Worm (Caenorhabditis elegans) whole organism, L4/young adult: ENCODE results near the gene K02D10.2.

Experiments
- W03F9.2 ChIP-seq: fragments of 150-350 bp; optimal IDR thresholded peaks from 2 replicates; lab custom pipeline; 2014; ENCODE audit warnings: missing biosample characterization, missing genetic modification characterization
- dao-5 ChIP-seq: sonication (generic microtip); optimal IDR thresholded peaks from 2 replicates; lab custom pipeline; 2016; ENCODE audit warnings: missing genotype, missing genetic modification characterization, moderate library complexity, missing compliant biosample characterization
- him-1 ChIP-seq: sonication (generic microtip); optimal IDR thresholded peaks from 2 replicates; lab custom pipeline; 2016; ENCODE audit warnings: missing genotype, missing genetic modification reagents, missing genetic modification characterization, missing compliant biosample characterization

The K02D10.2 gene

DNA sequence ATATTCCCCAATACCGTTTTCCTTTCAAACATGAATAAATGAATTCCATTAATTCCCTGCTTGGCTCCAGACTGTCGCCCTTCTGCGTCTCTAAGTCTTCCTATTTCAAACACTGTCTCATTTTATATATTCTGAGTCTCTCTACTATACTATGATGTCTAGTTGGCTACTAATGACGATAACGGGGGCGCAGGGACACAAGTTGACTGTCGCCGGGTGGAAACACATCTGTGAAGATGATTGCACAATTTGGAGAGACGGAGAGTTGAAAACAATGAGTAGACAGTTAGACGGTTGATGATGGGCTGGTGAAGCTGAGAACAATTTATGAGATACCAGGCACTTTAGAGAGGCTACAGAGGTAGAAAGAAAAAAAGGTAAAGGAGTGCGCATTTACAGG, 21.6 kb downstream of the K02D10.2 start, which contains the start of gene sma-2:
Gene sma-2, plus strand, starts transcription at position 194 of the 400 bp plus-strand sequence.
- TF ChIP-seq W03F9.2 (tag; lab: Kevin White, UChicago) = no peak
- TF ChIP-seq dao-5 = no peak
- no peak for TF ChIP-seq him-1

DNA sequence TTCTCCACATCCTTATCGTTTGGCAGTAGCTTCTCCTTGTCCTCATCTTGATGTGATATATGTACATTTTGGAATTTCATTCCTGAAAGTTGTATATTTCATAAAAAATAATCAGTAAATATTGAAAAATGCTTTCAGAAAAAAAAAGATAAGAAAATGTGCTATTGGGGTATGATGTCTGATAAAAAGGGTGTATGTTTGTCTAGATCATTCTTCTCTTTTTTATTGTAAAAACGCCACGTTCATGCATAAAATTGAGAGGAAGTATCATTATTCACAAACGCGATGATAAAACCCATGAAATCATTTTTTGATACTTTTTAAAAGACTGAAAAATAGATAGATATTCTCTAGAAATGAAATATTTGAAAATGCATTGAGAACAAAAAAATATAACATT, 22.4 kb downstream of the K02D10.2 start:
- TF ChIP-seq dao-5 = no peak
- TF ChIP-seq W03F9.2 (tag; lab: Kevin White, UChicago) = no peak
- TF ChIP-seq him-1 = no peak

DNA sequence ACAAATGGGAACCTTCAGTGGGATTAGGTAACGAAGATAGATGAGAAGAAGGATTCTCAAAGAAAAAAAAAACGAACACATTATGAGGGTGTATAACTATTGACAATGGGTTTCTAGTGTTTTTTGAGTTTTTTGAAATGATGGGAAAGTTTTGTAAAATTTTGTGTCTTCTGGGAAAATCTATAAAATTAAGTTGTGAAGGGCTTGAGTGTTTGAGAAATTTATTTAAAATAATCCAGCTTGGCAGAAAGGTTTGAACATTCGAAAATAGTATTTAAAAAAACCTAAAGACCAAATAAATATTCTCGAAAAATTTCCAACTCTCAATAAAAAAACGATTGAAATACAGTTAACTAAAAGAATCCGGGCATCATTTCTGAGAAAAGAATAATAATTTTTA, 25.8 kb downstream of the K02D10.2 start:
- TF ChIP-seq him-1 = no peak
- no peak for TF ChIP-seq W03F9.2 (tag; lab: Kevin White, UChicago)
- TF ChIP-seq dao-5 = no peak

DNA sequence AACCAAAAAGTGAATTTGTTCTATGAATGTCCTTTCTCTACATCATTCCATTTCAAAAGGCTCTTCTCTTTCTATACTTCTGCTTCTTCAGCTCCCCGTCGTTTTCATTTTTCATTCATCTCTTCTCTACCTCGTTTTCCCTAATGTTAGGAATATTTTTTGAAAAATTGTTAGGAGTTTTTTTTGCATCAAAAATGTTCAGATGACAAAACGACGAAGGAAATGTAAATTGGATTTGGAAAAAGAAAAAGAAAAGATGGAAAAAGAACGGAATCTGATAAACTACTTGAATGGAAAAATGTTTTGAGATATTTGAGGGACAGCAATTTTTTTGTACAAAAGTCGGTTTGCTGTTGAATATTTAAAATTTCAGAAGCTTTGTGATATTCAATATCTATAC, 26.3 kb downstream of the K02D10.2 start:
- no peak for TF ChIP-seq dao-5
- no peak for TF ChIP-seq W03F9.2 (tag; lab: Kevin White, UChicago)
- TF ChIP-seq him-1 = no peak

DNA sequence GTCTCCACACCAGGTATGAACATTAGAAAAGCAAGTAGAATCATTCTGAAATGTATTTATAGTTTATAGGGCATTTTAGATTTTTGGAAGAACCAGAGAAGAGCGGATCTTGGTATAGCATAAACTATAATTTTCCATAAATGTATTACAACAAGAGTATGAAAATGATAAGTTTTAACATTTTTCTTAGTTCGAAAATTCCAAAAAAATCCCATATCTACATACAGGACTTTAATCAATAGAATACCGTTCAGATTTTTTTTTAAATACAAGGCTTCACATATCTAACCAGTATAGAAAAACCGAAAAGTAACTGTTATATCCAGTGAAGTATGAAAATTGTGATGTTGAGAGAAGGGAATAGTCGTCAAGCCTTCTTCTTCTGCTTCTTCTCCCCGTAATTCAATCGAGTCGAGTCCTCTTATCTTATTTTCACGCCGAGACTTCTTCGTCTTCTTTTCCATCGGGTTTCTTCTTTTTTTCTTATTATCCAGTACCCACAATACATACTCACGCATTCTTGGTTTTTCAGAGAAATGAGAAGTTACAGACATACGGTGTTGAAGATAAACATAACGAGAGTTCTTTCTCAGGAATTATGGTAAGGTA, 27.2 kb downstream of the K02D10.2 start, which contains the start of gene ZK370.6:
Gene ZK370.6, minus strand, starts transcription at position 51 of the 609 bp plus-strand sequence.
- TF ChIP-seq him-1 = no peak
- TF ChIP-seq dao-5 = no peak
- no peak for TF ChIP-seq W03F9.2 (tag; lab: Kevin White, UChicago)

DNA sequence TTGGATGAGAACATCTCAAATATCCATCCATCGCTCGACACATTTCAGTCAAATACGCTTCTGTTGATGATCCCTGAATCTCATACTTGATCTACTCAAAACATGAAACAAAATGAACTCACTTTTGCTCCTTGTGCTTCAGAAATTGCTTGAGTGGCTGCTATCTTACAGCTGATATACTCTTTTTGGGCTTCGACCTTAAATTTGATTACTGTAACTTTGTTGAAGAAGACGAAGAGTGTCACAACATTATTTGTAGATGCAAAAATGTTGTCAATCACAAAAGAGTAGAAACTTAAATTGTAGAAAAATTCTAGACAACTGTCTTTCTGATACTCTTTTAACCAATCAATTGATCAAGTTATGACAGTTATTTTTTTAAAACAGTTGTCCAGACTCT, 28.5 kb downstream of the K02D10.2 start:
- TF ChIP-seq him-1 = no peak
- no peak for TF ChIP-seq W03F9.2 (tag; lab: Kevin White, UChicago)
- no peak for TF ChIP-seq dao-5

DNA sequence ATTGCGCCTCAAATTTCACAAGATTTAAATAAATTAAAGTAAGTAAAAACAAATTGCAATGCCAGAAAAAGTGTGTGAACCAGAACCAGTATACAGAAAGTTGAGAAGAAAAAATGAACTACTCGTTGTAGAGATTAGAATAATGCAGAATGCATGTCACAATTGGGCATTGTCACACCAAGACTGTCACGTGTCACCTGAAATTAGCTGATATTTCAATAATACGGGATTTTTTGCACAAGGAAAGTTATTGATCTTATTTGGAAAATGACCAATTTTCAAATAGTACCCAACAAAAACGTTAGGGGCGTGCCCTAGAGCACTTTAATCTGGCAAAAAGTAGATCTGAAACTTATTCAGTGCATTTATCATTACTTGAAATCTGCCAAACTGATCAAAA, 29.1 kb downstream of the K02D10.2 start:
- TF ChIP-seq dao-5 (no peak), him-1 (no peak), W03F9.2 (tag; lab: Kevin White, UChicago) (no peak)

DNA sequence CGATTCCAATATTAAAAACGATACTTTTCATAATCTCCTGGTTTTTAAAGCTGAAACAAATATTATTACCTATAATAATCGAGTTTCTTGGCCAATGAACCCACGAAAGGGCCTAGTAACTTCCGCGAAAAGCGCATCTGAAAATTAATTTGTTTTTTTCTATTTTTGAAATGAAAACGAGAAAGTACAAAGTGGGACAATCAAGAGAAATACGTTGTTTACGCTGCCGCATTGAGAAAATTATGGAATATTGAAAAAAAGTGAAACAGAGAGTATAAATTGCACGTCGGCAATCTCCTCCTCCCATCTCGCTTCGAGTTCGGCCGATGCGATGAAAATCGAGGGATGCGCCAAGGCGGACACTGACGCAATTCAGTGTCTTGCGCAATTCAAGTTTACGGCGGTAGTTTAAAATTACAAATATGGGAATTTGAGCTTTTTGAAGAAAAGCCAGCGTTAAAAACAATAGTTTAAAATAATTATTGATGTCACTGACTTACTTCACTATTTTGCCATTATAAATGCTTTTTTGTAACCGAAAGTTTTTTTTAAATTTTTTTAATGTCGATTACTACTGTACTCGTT, 29.7 kb downstream of the K02D10.2 start, which contains the start of gene pdhk-2:
Gene pdhk-2, minus strand, starts transcription at position 137 of the 585 bp plus-strand sequence.
- TF ChIP-seq him-1 (peak; percentile 93), dao-5 (no peak), W03F9.2 (tag; lab: Kevin White, UChicago) (peak; percentile 91)

DNA sequence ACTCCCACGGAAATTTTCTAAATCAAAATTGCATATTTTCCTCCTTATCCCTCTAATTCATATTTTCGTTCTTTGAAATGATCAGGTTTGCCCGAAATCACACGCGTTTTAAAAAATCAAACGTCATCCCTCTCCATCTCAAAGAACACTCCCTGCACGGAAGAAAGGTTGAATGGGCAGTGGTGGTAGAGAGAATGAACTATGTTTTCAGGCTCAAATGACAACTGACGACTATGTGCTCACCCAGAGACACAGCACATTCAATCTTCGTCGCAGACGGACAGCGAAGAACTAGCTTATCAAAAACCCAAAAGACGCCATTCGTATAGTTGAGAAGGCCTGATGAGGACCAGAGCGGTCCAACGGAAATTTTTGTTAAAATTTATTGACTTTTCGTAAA, 31.3 kb downstream of the K02D10.2 start:
- TF ChIP-seq him-1 (no peak), dao-5 (no peak), W03F9.2 (tag; lab: Kevin White, UChicago) (no peak)

DNA sequence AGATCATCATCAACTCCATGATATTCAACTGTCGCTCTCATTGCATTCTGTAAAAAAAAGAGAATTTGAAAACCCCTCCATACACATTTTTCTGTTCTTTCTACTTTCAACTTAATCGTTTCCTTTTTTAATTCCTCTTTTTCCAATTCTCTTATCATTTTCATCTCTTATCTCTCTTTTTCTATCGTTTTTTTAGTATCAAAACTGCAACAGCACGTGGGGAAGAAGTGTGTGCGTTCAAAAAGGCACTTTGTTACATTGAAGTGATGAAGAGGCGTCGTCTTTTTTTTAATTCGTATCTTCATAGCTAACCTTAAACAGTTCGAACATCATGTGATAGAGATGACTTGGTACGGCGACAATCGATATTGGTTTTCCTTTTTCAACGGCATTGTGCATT, 31.9 kb downstream of the K02D10.2 start:
- TF ChIP-seq dao-5 = no peak
- no peak for TF ChIP-seq W03F9.2 (tag; lab: Kevin White, UChicago)
- TF ChIP-seq him-1 = no peak

DNA sequence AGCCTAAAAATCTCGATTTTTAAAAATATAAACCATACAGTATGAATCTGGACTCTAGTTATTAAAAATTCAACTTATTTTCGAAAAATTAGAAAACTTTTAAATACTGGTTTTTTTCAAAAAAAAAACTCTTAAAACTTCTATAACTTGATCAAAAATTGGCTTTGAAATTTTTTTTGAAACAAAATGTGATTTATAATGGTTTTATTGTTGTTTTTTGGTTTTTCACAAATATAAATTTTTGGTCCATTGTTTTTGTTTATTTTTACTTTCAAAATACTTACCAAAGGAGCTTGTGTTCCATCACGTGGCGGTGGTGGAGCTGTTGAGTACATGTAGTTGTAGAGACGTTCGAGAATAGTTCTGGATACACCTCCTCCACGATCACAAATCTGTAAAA, 32.8 kb downstream of the K02D10.2 start:
- TF ChIP-seq dao-5 (no peak), him-1 (no peak), W03F9.2 (tag; lab: Kevin White, UChicago) (no peak)

DNA sequence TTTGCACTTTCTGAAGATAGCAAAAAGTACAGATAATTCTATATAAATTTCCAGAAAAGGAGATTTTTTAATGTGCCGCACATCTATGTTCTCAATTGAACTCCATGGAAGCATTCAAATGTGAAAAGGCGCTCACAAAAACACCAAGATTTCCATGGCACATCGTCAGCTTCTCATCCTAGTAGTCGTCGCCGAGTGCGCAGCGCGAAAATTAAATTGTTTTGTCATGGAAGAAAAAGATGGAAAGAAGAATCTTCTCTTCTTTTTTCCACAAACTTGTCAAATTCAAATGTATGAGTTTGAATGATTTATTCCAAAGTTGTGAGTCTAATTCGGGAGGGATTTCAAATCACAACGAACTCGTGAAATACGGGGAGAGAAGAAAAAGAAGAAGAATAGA, 33.7 kb downstream of the K02D10.2 start:
- TF ChIP-seq him-1 = no peak
- TF ChIP-seq dao-5 = no peak
- no peak for TF ChIP-seq W03F9.2 (tag; lab: Kevin White, UChicago)

DNA sequence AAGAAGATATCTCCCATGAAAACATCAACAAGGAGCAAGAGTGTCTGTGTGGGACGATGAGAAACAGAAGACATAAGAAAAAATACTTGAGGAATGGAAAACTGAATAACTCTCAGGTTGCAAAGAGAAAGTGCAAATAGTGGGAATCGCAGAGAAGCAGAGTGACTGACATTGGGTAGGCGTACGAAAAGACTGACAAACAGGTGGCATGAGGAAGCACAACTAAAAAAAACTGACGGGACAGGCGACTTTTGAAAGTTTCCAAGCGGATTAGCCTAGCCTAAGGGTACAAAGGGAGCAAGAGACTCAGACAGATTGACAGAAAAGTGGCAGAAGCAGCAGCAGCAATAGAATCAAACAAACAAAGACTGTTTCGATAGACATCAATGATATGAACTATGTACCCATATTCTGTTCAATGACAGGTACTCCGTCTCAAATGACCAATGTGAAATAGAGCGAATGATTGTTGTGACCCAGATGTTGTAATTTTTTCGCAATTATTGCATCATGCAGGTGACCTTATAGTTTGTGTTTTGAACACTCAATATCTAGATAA, 36.7 kb downstream of the K02D10.2 start:
- no peak for TF ChIP-seq dao-5
- no peak for TF ChIP-seq W03F9.2 (tag; lab: Kevin White, UChicago)
- TF ChIP-seq him-1 = no peak

DNA sequence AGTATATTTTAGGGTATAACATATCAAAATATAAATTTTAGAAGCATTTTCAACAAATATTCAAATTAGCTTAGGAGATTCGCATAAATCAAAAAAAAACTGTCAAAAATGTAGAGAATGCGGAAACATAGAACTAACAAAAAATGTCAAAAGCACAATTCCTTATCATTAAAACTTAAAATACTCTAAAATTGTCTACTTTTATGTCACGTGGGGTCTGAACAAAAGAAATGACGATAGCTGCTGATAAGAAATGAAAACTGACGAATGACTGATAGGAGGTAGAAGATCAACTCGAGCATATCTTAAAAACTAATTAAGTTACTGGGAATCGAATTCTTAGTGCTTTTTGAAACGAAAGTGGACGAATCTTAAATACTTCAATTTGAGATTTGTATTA, 37.4 kb downstream of the K02D10.2 start:
- TF ChIP-seq him-1 (no peak), W03F9.2 (tag; lab: Kevin White, UChicago) (no peak), dao-5 (no peak)

DNA sequence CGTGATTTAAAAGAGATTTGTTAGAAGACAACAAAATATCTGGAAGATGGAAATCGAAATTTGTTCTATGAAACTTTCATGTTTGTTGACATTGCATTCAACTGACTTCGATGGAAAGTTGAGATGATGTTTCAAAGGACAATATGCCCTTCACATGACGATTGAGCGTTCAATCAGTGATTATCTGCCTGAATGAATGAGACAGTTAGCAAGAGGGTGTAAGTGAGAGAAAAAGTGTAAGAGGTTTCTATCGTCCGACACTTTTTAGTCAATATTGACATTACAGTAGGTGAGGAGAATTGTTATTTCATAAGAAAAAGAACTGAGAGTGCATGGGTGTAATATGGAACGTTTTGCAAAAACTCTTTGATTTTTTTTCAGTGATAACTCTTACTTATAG, 37.8 kb downstream of the K02D10.2 start:
- TF ChIP-seq W03F9.2 (tag; lab: Kevin White, UChicago) = no peak
- no peak for TF ChIP-seq him-1
- no peak for TF ChIP-seq dao-5
